Fruit fly (Drosophila melanogaster) whole organism, embryonic: ENCODE measurements around the gene CG17270.
A peak's percentile ranks its signal among the peaks of the same experiment; 100 is the strongest.

Experiments used
- C15 ChIP-seq: fragments of 200-800 bp; sonication (Bioruptor generic); IDR thresholded peaks from 3 replicates; pipeline ENCODE4 v1.3.6; 2022; ENCODE audit warnings: missing biosample characterization, missing genetic modification characterization
- CG10147 ChIP-seq: fragments of 200-800 bp; sonication (Bioruptor generic); optimal IDR thresholded peaks from 2 replicates; lab custom pipeline; 2019; ENCODE audit warnings: missing biosample characterization, mild to moderate bottlenecking, missing genetic modification characterization, moderate library complexity
- CG10267 ChIP-seq: fragments of 200-800 bp; sonication (Bioruptor generic); optimal IDR thresholded peaks from 2 replicates; lab custom pipeline; 2018; ENCODE audit warnings: missing biosample characterization, mild to moderate bottlenecking, missing genetic modification characterization, moderate library complexity
- CG10274 ChIP-seq: fragments of 200-800 bp; sonication (Bioruptor generic); optimal IDR thresholded peaks from 3 replicates; lab custom pipeline; 2017; ENCODE audit warnings: missing biosample characterization, mild to moderate bottlenecking, missing genetic modification characterization
- CG10431 ChIP-seq: fragments of 200-800 bp; sonication (Bioruptor generic); optimal IDR thresholded peaks from 3 replicates; lab custom pipeline; 2018; ENCODE audit warnings: missing biosample characterization, mild to moderate bottlenecking, missing genetic modification characterization
- CG10654 ChIP-seq: fragments of 200-800 bp; sonication (Bioruptor generic); optimal IDR thresholded peaks from 2 replicates; lab custom pipeline; 2016; ENCODE audit warnings: missing biosample characterization, missing genetic modification characterization
- CG11093 ChIP-seq: fragments of 200-800 bp; sonication (Bioruptor generic); IDR thresholded peaks from 3 replicates; pipeline ENCODE4 v1.3.6; 2022; ENCODE audit warnings: missing biosample characterization, missing genetic modification characterization
- CG13775 ChIP-seq: fragments of 200-800 bp; sonication (Bioruptor generic); optimal IDR thresholded peaks from 3 replicates; lab custom pipeline; 2017; ENCODE audit warnings: missing biosample characterization, mild to moderate bottlenecking, missing genetic modification characterization
- CG15514 ChIP-seq: fragments of 200-800 bp; sonication (Bioruptor generic); optimal IDR thresholded peaks from 3 replicates; lab custom pipeline; 2017; ENCODE audit warnings: missing biosample characterization, missing genetic modification characterization, mild to moderate bottlenecking, moderate library complexity, missing genetic modification reagents
- CG18476 ChIP-seq: fragments of 200-800 bp; sonication (Bioruptor generic); optimal IDR thresholded peaks from 2 replicates; lab custom pipeline; 2016; ENCODE audit warnings: missing biosample characterization, mild to moderate bottlenecking, missing genetic modification characterization
- CG18599 ChIP-seq: fragments of 200-800 bp; sonication (Bioruptor generic); optimal IDR thresholded peaks from 3 replicates; lab custom pipeline; 2017; ENCODE audit warnings: missing biosample characterization, missing genetic modification characterization, mild to moderate bottlenecking, moderate library complexity, missing genetic modification reagents
- CG33213 ChIP-seq: fragments of 200-800 bp; sonication (Bioruptor generic); optimal IDR thresholded peaks from 3 replicates; lab custom pipeline; 2016; ENCODE audit warnings: missing biosample characterization, missing genetic modification characterization
- CG43689 ChIP-seq: fragments of 200-800 bp; sonication (Bioruptor generic); IDR thresholded peaks from 2 replicates; pipeline ENCODE4 v1.3.6; 2022; ENCODE audit warnings: missing biosample characterization, missing genetic modification characterization
- CG7556 ChIP-seq: fragments of 200-800 bp; sonication (Bioruptor generic); optimal IDR thresholded peaks from 2 replicates; lab custom pipeline; 2017; ENCODE audit warnings: missing biosample characterization, mild to moderate bottlenecking, missing genetic modification characterization
- CG7963 ChIP-seq: fragments of 200-800 bp; sonication (Bioruptor generic); IDR thresholded peaks from 3 replicates; pipeline ENCODE4 v1.3.6; 2022; ENCODE audit warnings: missing biosample characterization, missing genetic modification characterization; ENCODE audit not compliant: partially characterized antibody
- CG8290 ChIP-seq, 3 experiments: fragments of 200-800 bp; sonication (Bioruptor generic); optimal IDR thresholded peaks; 2 replicates each; lab custom pipeline; 2016 to 2019; ENCODE audit warnings: missing biosample characterization in 3 of 3, missing genetic modification characterization in 3 of 3, mild to moderate bottlenecking in 2 of 3, moderate library complexity in 1 of 3
- CrebB ChIP-seq: fragments of 200-800 bp; sonication (Bioruptor generic); optimal IDR thresholded peaks from 3 replicates; lab custom pipeline; 2018; ENCODE audit warnings: missing biosample characterization, mild to moderate bottlenecking, missing genetic modification characterization
- Deaf1 ChIP-seq: fragments of 200-800 bp; optimal IDR thresholded peaks from 3 replicates; lab custom pipeline; 2019; ENCODE audit warnings: missing biosample characterization, mild to moderate bottlenecking, missing genetic modification characterization, moderate library complexity
- Dp ChIP-seq: fragments of 200-800 bp; sonication (Bioruptor generic); optimal IDR thresholded peaks from 2 replicates; lab custom pipeline; 2018; ENCODE audit warnings: missing biosample characterization, mild to moderate bottlenecking, missing genetic modification characterization, moderate library complexity
- E2f2 ChIP-seq: fragments of 200-800 bp; sonication (Bioruptor generic); IDR thresholded peaks from 2 replicates; pipeline ENCODE4 v1.3.6; 2022; ENCODE audit warnings: missing biosample characterization, missing genetic modification characterization
- Ets65A ChIP-seq: fragments of 200-800 bp; sonication (Bioruptor generic); peaks from one replicate; lab custom pipeline; 2016; ENCODE audit warnings: missing biosample characterization, missing genetic modification characterization
- Ets97D ChIP-seq: fragments of 200-800 bp; sonication (Bioruptor generic); optimal IDR thresholded peaks from 3 replicates; lab custom pipeline; 2016; ENCODE audit warnings: missing biosample characterization, missing genetic modification characterization
- H2.0 ChIP-seq: fragments of 200-800 bp; sonication (Bioruptor generic); IDR thresholded peaks from 2 replicates; pipeline ENCODE4 v1.3.6; 2022; ENCODE audit warnings: missing biosample characterization, missing genetic modification characterization
- HmgZ ChIP-seq: fragments of 200-800 bp; sonication (Bioruptor generic); optimal IDR thresholded peaks from 2 replicates; lab custom pipeline; 2018; ENCODE audit warnings: missing biosample characterization, mild to moderate bottlenecking, missing genetic modification characterization
- MBD-R2 ChIP-seq: fragments of 200-800 bp; sonication (Bioruptor generic); IDR thresholded peaks from 2 replicates; pipeline ENCODE4 v1.3.6; 2022; ENCODE audit warnings: missing biosample characterization, missing genetic modification characterization
- MESR4 ChIP-seq: fragments of 200-800 bp; sonication (Bioruptor generic); optimal IDR thresholded peaks from 2 replicates; lab custom pipeline; 2018; ENCODE audit warnings: missing biosample characterization, mild to moderate bottlenecking, missing genetic modification characterization, moderate library complexity
- Myb ChIP-seq: fragments of 200-800 bp; sonication (Bioruptor generic); optimal IDR thresholded peaks from 2 replicates; lab custom pipeline; 2016; ENCODE audit warnings: missing biosample characterization, missing genetic modification characterization
- Sin3A ChIP-seq: fragments of >200 bp; optimal IDR thresholded peaks from 2 replicates; lab custom pipeline; 2018
- ac ChIP-seq: fragments of 200-800 bp; sonication (Bioruptor generic); optimal IDR thresholded peaks from 3 replicates; lab custom pipeline; 2017; ENCODE audit warnings: missing biosample characterization, mild to moderate bottlenecking, missing genetic modification characterization
- al ChIP-seq: fragments of 200-800 bp; sonication (Bioruptor generic); IDR thresholded peaks from 2 replicates; pipeline ENCODE4 v1.3.6; 2022; ENCODE audit warnings: missing biosample characterization, missing genetic modification characterization
- br ChIP-seq: fragments of >200 bp; optimal IDR thresholded peaks from 2 replicates; lab custom pipeline; 2017
- chm ChIP-seq: fragments of 200-800 bp; sonication (Bioruptor generic); IDR thresholded peaks from 2 replicates; pipeline ENCODE4 v1.3.6; 2022; ENCODE audit warnings: missing biosample characterization, missing genetic modification characterization
- crp ChIP-seq, 2 experiments: fragments of 200-800 bp; sonication (Bioruptor generic); optimal IDR thresholded peaks; 2 replicates in 1 of 2; 3 replicates in 1 of 2; lab custom pipeline; 2017; ENCODE audit warnings: missing biosample characterization in 2 of 2, missing genetic modification characterization in 2 of 2, mild to moderate bottlenecking in 1 of 2, moderate library complexity in 1 of 2
- exex ChIP-seq: fragments of 200-800 bp; sonication (Bioruptor generic); optimal IDR thresholded peaks from 4 replicates; lab custom pipeline; 2018; ENCODE audit warnings: missing biosample characterization, mild to moderate bottlenecking, missing genetic modification characterization, moderate library complexity
- fd102C ChIP-seq: fragments of 200-800 bp; sonication (Bioruptor generic); optimal IDR thresholded peaks from 2 replicates; lab custom pipeline; 2018; ENCODE audit warnings: missing biosample characterization, mild to moderate bottlenecking, missing genetic modification characterization, moderate library complexity
- fd64A ChIP-seq: fragments of 200-800 bp; sonication (Bioruptor generic); optimal IDR thresholded peaks from 3 replicates; lab custom pipeline; 2018; ENCODE audit warnings: missing biosample characterization, mild to moderate bottlenecking, missing genetic modification characterization
- ftz-f1 ChIP-seq: fragments of 200-800 bp; sonication (Bioruptor generic); optimal IDR thresholded peaks from 2 replicates; lab custom pipeline; 2016; ENCODE audit warnings: missing biosample characterization, missing genetic modification characterization
- fu2 ChIP-seq: fragments of 200-800 bp; sonication (Bioruptor generic); optimal IDR thresholded peaks from 2 replicates; lab custom pipeline; 2016; ENCODE audit warnings: missing biosample characterization, missing genetic modification characterization
- lola ChIP-seq, 3 experiments: fragments of >200 bp in 2 of 3; fragments of 200-800 bp in 1 of 3; sonication (Bioruptor generic) in 1 of 3; optimal IDR thresholded peaks; 2 replicates each; lab custom pipeline; 2017 to 2019; ENCODE audit warnings: missing biosample characterization in 3 of 3, missing genetic modification characterization in 3 of 3, mild to moderate bottlenecking in 1 of 3, moderate library complexity in 1 of 3
- org-1 ChIP-seq: fragments of 200-800 bp; sonication (Bioruptor generic); optimal IDR thresholded peaks from 2 replicates; lab custom pipeline; 2017; ENCODE audit warnings: missing biosample characterization, missing genetic modification characterization
- pfk ChIP-seq: fragments of 200-800 bp; sonication (Bioruptor generic); optimal IDR thresholded peaks from 2 replicates; lab custom pipeline; 2018; ENCODE audit warnings: missing biosample characterization, mild to moderate bottlenecking, missing genetic modification characterization, moderate library complexity
- pzg ChIP-seq: fragments of 200-800 bp; sonication (Bioruptor generic); optimal IDR thresholded peaks from 3 replicates; lab custom pipeline; 2018; ENCODE audit warnings: missing biosample characterization, mild to moderate bottlenecking, missing genetic modification characterization, moderate library complexity
- tio ChIP-seq: fragments of 200-800 bp; sonication (Bioruptor generic); optimal IDR thresholded peaks from 2 replicates; lab custom pipeline; 2017; ENCODE audit warnings: missing biosample characterization, missing genetic modification characterization, inconsistent platforms
- tup ChIP-seq: fragments of 200-800 bp; sonication (Bioruptor generic); optimal IDR thresholded peaks from 2 replicates; lab custom pipeline; 2016; ENCODE audit warnings: missing biosample characterization, mild to moderate bottlenecking, missing genetic modification characterization, moderate library complexity
- zen ChIP-seq: fragments of 200-800 bp; sonication (Bioruptor generic); optimal IDR thresholded peaks from 3 replicates; lab custom pipeline; 2018; ENCODE audit warnings: missing biosample characterization, mild to moderate bottlenecking, missing genetic modification characterization, moderate library complexity

The CG17270 gene

DNA sequence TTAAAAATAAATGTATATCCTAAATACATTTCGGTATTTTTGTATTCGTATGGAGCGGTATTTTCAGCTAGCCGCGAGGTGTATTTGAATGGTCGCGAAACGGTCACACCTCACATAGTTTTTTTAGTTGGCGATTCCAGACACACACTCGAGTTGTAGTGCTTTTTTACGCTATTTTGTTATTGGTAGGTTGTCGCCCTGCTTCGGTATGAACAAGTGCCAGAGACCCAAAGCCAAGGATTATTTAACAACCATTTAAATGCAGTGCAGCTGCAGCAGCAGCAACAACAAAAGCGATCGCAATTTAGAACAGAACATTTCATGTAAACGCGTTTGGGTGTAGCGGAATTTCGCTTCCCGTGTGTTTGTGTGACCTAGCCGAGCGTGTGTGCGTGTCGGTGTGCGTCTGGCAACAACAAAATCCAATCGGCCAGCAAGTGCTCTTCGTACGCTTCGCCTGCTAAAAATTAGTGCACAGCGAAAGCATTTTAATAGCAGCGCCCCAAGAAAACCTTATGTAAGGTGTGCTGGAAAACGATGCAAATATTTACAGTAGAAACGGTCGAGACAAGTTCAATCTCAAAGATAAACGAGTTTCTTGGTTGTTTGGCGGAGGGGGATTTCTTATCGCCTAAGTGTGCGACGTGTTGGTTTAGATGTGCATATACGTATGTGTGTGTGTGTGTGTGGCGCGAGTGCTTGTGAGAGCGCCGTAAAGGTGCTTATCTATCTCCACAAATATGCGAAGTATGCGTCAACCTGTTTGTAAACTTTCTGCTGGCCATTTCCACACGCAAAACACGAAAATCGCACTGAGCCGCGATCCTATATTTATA, 14.2 kb upstream of the CG17270 start, which contains the start of gene Synd (continued):
- peak; percentile 2 for TF ChIP-seq Ets97D (GFP tag; lab: Kevin White, UChicago)
- TF ChIP-seq CG10274 (GFP tag; lab: Kevin White, UChicago): peak; percentile 97
- peak; percentile 23 for TF ChIP-seq Sin3A (lab: Kevin White, UChicago)
- TF ChIP-seq ftz-f1 (GFP tag; lab: Kevin White, UChicago): no peak
- TF ChIP-seq exex (tag; lab: Kevin White, UChicago): peak; percentile 39
- TF ChIP-seq CG15514: peak; percentile 25
- no peak for TF ChIP-seq H2.0 (GFP tag; lab: Robert Waterston, UW)
- TF ChIP-seq CrebB (tag; lab: Kevin White, UChicago): peak; percentile 31

DNA sequence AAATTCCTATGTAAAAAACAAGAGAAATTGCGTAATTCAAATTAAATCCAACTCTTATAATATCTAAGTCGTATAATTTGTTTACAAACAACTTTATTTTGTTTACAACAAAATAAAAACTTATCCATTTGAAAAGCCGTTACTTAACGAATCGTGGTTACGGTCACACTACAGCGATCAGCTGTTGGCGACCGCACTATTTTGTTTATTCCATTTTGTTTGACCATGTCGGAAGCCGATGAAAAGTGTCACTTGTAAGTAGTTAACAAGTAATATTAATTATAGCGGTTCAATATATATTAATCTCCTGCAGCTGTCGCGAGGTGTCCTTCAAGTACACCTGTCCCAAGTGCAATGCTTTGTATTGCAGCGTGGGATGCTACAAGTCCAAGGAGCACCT, 12.2 kb upstream of the CG17270 start, which contains the start of gene CG31223:
Gene CG31223, plus strand, starts transcription at position 165 of the 400 bp plus-strand sequence.
- peak; percentile 58 for TF ChIP-seq Myb
- TF ChIP-seq pzg (GFP tag; lab: Kevin White, UChicago): peak; percentile 9
- TF ChIP-seq CG18476 (GFP tag; lab: Kevin White, UChicago): no peak
- peak; percentile 18 for TF ChIP-seq E2f2
- TF ChIP-seq CG7963 (GFP tag; lab: Robert Waterston, UW): no peak
- TF ChIP-seq MESR4 (GFP tag; lab: Kevin White, UChicago): peak; percentile 7
- TF ChIP-seq Dp (GFP tag; lab: Kevin White, UChicago): peak; percentile 10
- peak; percentile 14 to 80 for TF ChIP-seq crp (GFP tag; optimal IDR thresholded peaks at IDR 0.05; lab: Kevin White, UChicago)
- TF ChIP-seq CG10654 (GFP tag; lab: Kevin White, UChicago): no peak
- peak; percentile 52 for TF ChIP-seq Ets65A (GFP tag; lab: Kevin White, UChicago)
- TF ChIP-seq HmgZ (tag; lab: Kevin White, UChicago): no peak
- peak; percentile 38; the same call in 1 of the 2 replicates for TF ChIP-seq MBD-R2 (GFP tag; lab: Robert Waterston, UW)

DNA sequence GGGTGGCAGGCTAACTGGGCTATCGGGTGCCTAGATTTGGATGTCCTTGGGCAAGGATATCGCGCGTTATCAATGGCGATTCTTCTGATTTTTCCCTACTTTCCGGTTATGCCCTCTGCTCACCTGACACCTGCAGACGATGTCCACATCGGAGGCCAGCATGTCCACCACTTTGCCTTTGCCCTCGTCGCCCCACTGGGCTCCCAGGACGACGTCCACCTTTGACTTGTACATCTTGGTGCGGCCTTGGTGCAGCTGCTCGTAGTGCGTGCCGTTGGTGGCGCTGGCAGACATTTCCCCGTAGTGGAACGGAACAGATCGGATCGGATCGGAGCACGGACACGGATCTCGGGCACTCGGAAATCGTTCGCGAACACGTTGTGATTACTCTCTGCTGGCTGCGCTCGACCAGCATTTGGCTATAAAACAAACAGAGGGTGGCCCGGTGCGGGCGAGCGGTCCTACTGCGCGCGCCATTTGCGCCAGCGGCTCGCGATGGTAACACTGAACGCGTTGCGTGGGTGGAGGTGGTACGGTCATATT, 11.5 kb upstream of the CG17270 start, which contains the start of gene Adss:
Gene Adss, minus strand, starts transcription at position 428 of the 543 bp plus-strand sequence.
- TF ChIP-seq tio: no peak
- TF ChIP-seq ac (GFP tag; lab: Kevin White, UChicago): no peak
- no peak for TF ChIP-seq fu2 (GFP tag; lab: Kevin White, UChicago)
- TF ChIP-seq CG8290 (GFP tag; optimal IDR thresholded peaks at IDR 0.05; lab: Kevin White, UChicago): no peak
- peak in 1 of 2 experiments; percentile 85 for TF ChIP-seq CG8290 (tag; optimal IDR thresholded peaks at IDR 0.05; lab: Kevin White, UChicago)
- no peak for TF ChIP-seq CG18599 (GFP tag; lab: Kevin White, UChicago)
- TF ChIP-seq CG11093 (GFP tag; lab: Robert Waterston, UW): no peak
- peak; percentile 36 for TF ChIP-seq CG10431
- 0 out of 2 replicates have a peak, but pooled peaks have one; percentile 12 for TF ChIP-seq H2.0 (GFP tag; lab: Robert Waterston, UW)
- TF ChIP-seq tup (GFP tag; lab: Kevin White, UChicago): peak; percentile 5
- no peak for TF ChIP-seq CG10147 (GFP tag; lab: Kevin White, UChicago)
- TF ChIP-seq CG33213 (GFP tag; lab: Kevin White, UChicago): peak; percentile 41
- no peak for TF ChIP-seq CG7556
- peak; percentile 90 for TF ChIP-seq pzg (GFP tag; lab: Kevin White, UChicago)
- no peak for TF ChIP-seq C15 (GFP tag; lab: Robert Waterston, UW)
- TF ChIP-seq al (GFP tag; lab: Robert Waterston, UW): peak; percentile 15; the same call in 1 of the 2 replicates
- TF ChIP-seq br: no peak
- TF ChIP-seq Deaf1 (tag; lab: Kevin White, UChicago): peak; percentile 78
- peak; percentile 7 for TF ChIP-seq CG13775 (GFP tag; lab: Kevin White, UChicago)
- no peak for TF ChIP-seq fd64A (GFP tag; lab: Kevin White, UChicago)
- no peak for TF ChIP-seq org-1 (GFP tag; lab: Kevin White, UChicago)
- TF ChIP-seq chm (GFP tag; lab: Robert Waterston, UW): no peak
- no peak for TF ChIP-seq fd102C (GFP tag; lab: Kevin White, UChicago)
- TF ChIP-seq zen: no peak
- peak; percentile 65 for TF ChIP-seq pfk (GFP tag; lab: Kevin White, UChicago)
- TF ChIP-seq CG10267: peak; percentile 18
- TF ChIP-seq lola (GFP tag; optimal IDR thresholded peaks at IDR 0.05; lab: Kevin White, UChicago): no peak
- TF ChIP-seq CG43689 (GFP tag; lab: Robert Waterston, UW): no peak
